Worm (Caenorhabditis elegans): Measurements from ENCODE around the gene C25E10.17.

The C25E10.17 gene

DNA sequence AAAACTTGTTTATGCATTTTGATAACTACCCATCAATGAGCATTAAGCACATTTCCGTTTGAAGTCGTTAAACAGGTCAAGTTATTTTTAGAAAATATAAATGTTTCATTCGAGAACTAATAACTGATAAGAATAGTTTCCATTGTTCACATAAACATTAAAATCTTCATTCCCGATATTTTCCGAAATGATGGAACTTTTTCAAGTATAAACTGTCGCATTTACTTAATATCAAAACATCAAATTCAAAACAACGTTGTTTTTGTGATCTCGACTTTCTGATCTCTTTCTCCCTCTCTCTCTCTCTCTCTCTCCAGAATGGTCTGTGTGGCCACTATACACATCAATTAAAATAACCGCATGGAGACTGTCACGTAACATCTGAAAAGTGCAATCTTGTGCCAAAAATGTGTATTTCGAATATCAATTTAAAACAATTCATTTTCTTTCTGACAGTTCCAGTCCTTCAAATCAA is 27.0 kb upstream of the C25E10.17 start:
- TF ChIP-seq nhr-25 (tag; optimal IDR thresholded peaks at IDR 0.05) (peak; percentile 0), nhr-21 (tag; optimal IDR thresholded peaks at IDR 0.05) (peak; percentile 13), lsy-2 (tag; optimal IDR thresholded peaks at IDR 0.05) (peak in 1 of 2 experiments; percentile 37), mdl-1 (tag; optimal IDR thresholded peaks at IDR 0.05) (peak in 1 of 2 experiments; percentile 6), sma-3 (GFP tag; optimal IDR thresholded peaks at IDR 0.05) (peak; percentile 46), nhr-6 (tag; optimal IDR thresholded peaks at IDR 0.05) (peak; percentile 36), crh-2 (tag; optimal IDR thresholded peaks at IDR 0.05) (peak; percentile 38), ceh-82 (tag; optimal IDR thresholded peaks at IDR 0.05) (no peak), alr-1 (tag; optimal IDR thresholded peaks at IDR 0.05) (no peak), nhr-129 (tag; optimal IDR thresholded peaks at IDR 0.05) (peak; percentile 11), snpc-4 (tag; optimal IDR thresholded peaks at IDR 0.05) (no peak), ztf-4 (tag; optimal IDR thresholded peaks at IDR 0.05) (peak; percentile 19), ZK546.5 (tag; optimal IDR thresholded peaks at IDR 0.05) (no peak), elt-3 (tag; optimal IDR thresholded peaks at IDR 0.05) (no peak), ama-1 (optimal IDR thresholded peaks at IDR 0.05) (peak; percentile 73), nhr-23 (tag; optimal IDR thresholded peaks at IDR 0.05) (no peak), blmp-1 (tag; optimal IDR thresholded peaks at IDR 0.05; ENCODE audit: insufficient read depth) (peak; percentile 7), sma-9 (GFP tag; optimal IDR thresholded peaks at IDR 0.05) (peak; percentile 35), sma-9 (tag; optimal IDR thresholded peaks at IDR 0.05) (no peak)

DNA sequence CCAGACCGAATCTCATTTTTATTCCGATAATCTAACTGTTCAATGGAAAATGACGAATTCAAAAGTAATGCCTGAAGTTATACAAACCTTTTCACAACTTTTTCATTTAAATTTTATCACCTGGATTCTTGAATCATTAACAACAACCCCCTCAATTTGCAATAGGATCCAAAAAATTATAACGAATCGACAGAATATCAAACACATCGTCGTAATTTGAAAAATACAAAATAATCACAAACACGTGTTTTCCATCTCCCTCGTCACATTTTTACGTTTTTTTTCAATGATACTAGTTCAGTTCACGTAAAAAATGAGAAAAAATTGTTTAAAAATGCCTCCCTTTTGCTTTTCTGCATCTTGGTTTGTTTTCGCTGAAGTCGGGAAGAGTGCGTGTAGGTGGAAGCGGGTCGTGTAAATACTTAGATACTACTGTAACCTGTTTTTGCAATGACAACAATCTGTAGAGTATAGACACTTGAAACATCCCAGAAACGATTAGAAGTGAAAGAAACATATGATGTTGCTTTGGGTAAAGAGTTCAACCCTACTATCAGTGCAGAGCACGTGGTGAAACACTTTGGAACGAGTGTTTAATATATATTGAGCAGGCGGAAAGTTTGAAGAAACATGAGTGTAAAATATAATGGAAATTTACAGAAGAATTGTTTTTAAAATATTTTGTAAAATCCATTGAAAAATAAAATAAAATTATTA is 26.1 kb upstream of the C25E10.17 start, which contains the start of gene oac-50:
Gene oac-50 (minus strand): TSS at position 219 of the 717 bp plus-strand sequence.
- no peak for TF ChIP-seq alr-1 (tag; optimal IDR thresholded peaks at IDR 0.05)
- no peak for TF ChIP-seq mbf-1 (tag; optimal IDR thresholded peaks at IDR 0.05)
- TF ChIP-seq sma-9 (GFP tag; optimal IDR thresholded peaks at IDR 0.05) = peak; percentile 2
- TF ChIP-seq sma-9 (tag; optimal IDR thresholded peaks at IDR 0.05) = no peak
- peak; percentile 27 for TF ChIP-seq F13H6.1 (tag; optimal IDR thresholded peaks at IDR 0.05)
- TF ChIP-seq fos-1 (tag; optimal IDR thresholded peaks at IDR 0.05) = no peak
- no peak for TF ChIP-seq nhr-23 (tag; optimal IDR thresholded peaks at IDR 0.05)
- TF ChIP-seq skn-1 (tag; optimal IDR thresholded peaks at IDR 0.05) = no peak
- no peak for TF ChIP-seq sem-4 (tag; optimal IDR thresholded peaks at IDR 0.05)

DNA sequence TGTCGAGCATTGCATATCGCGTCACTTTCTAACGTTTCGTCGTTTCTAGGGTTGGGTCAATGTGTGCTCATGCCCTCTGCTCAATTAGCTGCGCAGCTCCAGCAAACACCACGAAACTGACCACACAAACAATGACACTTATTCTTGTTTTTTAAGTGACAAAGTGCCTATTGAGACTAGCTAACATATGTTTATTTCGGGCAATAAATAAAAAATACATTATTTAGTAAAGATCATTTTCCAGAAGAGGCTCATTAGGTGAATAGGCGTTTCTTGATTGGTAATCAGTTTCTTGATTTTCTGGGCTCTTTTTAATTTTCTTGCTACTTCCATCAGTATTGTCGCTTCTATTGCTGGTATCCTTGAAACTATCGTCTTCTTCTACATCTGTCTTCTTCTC is 22.3 kb upstream of the C25E10.17 start, which contains the start of gene T27E4.5:
Gene T27E4.5 (minus strand): TSS at position 101 of the 400 bp plus-strand sequence.
- no peak for TF ChIP-seq nhr-23 (tag; optimal IDR thresholded peaks at IDR 0.05)
- no peak for TF ChIP-seq ztf-11 (tag; optimal IDR thresholded peaks at IDR 0.05)
- no peak for TF ChIP-seq lin-39 (tag; optimal IDR thresholded peaks at IDR 0.05)
- no peak for TF ChIP-seq crh-2 (tag; optimal IDR thresholded peaks at IDR 0.05)

DNA sequence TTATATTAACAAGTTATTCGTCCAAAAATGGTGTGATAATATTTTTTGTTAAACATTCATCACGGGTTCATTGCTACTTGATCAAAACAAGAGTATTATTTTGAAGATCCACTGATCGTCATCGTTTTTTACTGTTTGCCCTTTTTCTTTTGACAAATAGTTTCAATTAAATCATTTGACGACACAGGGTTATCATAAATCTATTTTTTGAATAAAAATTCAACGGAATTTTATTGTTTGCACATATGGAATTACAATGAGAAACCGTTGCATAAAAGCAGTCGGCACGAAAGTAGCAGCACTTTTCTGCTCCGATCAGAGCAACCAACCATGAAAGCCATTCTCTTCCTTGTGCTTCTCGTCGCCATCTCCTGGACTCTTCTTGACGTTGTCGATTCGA is 20.3 kb upstream of the C25E10.17 start, which contains the start of gene fip-2:
Gene fip-2 (plus strand): TSS at position 301 of the 400 bp plus-strand sequence.
- TF ChIP-seq aly-2 (tag; optimal IDR thresholded peaks at IDR 0.05) = no peak
- no peak for TF ChIP-seq zag-1 (tag; optimal IDR thresholded peaks at IDR 0.05)
- no peak for TF ChIP-seq fos-1 (tag; optimal IDR thresholded peaks at IDR 0.05)
- TF ChIP-seq Y55F3AM.14 (GFP tag; optimal IDR thresholded peaks at IDR 0.05) = no peak
- TF ChIP-seq unc-62 (GFP tag; optimal IDR thresholded peaks at IDR 0.05) = no peak
- TF ChIP-seq ztf-4 (tag; optimal IDR thresholded peaks at IDR 0.05) = no peak
- TF ChIP-seq nhr-129 (tag; optimal IDR thresholded peaks at IDR 0.05) = no peak
- TF ChIP-seq F13H6.1 (tag; optimal IDR thresholded peaks at IDR 0.05) = no peak
- no peak for TF ChIP-seq ztf-11 (tag; optimal IDR thresholded peaks at IDR 0.05)

DNA sequence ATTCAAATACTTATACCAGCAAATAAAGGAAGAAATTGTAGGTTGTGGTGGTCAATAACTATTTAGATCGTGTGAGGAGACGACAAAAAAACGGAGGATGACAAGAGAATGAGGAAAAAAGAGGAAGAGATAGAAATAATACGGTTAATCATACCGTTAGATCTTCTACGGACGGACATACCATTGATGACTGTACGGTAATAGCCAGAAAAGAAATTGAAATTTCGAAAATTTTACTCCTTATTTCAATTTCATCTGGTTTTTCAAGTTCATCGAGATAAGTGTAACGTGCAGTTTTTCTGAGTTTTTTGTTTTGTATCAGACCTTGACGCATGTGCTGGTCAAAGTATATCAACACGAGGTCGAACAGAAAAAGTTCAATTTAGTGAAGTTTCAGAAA is 18.5 kb upstream of the C25E10.17 start:
- TF ChIP-seq peb-1 (tag; optimal IDR thresholded peaks at IDR 0.05) (no peak), aly-2 (tag; optimal IDR thresholded peaks at IDR 0.05) (no peak), ceh-16 (tag; optimal IDR thresholded peaks at IDR 0.05) (peak; percentile 30), lin-13 (GFP tag; optimal IDR thresholded peaks at IDR 0.05) (no peak), sma-3 (GFP tag; optimal IDR thresholded peaks at IDR 0.05) (no peak), blmp-1 (tag; optimal IDR thresholded peaks at IDR 0.05; ENCODE audit: insufficient read depth) (peak; percentile 61), sma-9 (GFP tag; optimal IDR thresholded peaks at IDR 0.05) (peak; percentile 25), sma-9 (tag; optimal IDR thresholded peaks at IDR 0.05) (no peak), C34F6.9 (tag; optimal IDR thresholded peaks at IDR 0.05) (no peak), elt-1 (tag; optimal IDR thresholded peaks at IDR 0.05) (no peak), nhr-25 (tag; optimal IDR thresholded peaks at IDR 0.05) (peak; percentile 35), nhr-21 (tag; optimal IDR thresholded peaks at IDR 0.05) (no peak), mab-5 (tag; optimal IDR thresholded peaks at IDR 0.05) (no peak), ZK546.5 (tag; optimal IDR thresholded peaks at IDR 0.05) (no peak)

All from whole organism, L2 larva.